Worm (Caenorhabditis elegans) whole organism, early embryonic: ENCODE data around the gene C47G2.3.

Experiments used
- B0310.2 ChIP-seq: sonication (generic microtip); optimal IDR thresholded peaks from 2 replicates; lab custom pipeline; 2016; ENCODE audit warnings: mild to moderate bottlenecking, missing genetic modification characterization, missing compliant biosample characterization
- F13C5.2 ChIP-seq: sonication (generic microtip); optimal IDR thresholded peaks from 2 replicates; lab custom pipeline; 2017; ENCODE audit warnings: mild to moderate bottlenecking, missing genetic modification characterization, inconsistent platforms, missing compliant biosample characterization
- aly-1 ChIP-seq: sonication (generic microtip); optimal IDR thresholded peaks from 2 replicates; lab custom pipeline; 2016; ENCODE audit warnings: missing genetic modification characterization, missing compliant biosample characterization
- ama-1 ChIP-seq: fragments of 150-350 bp; optimal IDR thresholded peaks from 2 replicates; lab custom pipeline; 2014
- ceh-13 ChIP-seq: fragments of 200-800 bp; sonication (Bioruptor generic); optimal IDR thresholded peaks from 2 replicates; lab custom pipeline; 2018; ENCODE audit warnings: mild to moderate bottlenecking, missing genetic modification characterization, missing compliant biosample characterization
- ceh-36 ChIP-seq: sonication (generic microtip); optimal IDR thresholded peaks from 2 replicates; lab custom pipeline; 2016; ENCODE audit warnings: missing genetic modification characterization, inconsistent platforms, missing compliant biosample characterization
- flt-1 ChIP-seq: fragments of 200-800 bp; sonication (Bioruptor generic); IDR thresholded peaks from 2 replicates; pipeline ENCODE4 v1.3.6; 2022; ENCODE audit warnings: missing genetic modification characterization, missing compliant biosample characterization
- hmbx-1 ChIP-seq: sonication (generic microtip); optimal IDR thresholded peaks from 2 replicates; lab custom pipeline; 2016; ENCODE audit warnings: mild to moderate bottlenecking, missing genetic modification characterization, missing compliant biosample characterization
- hmg-4 ChIP-seq: fragments of 200-800 bp; sonication (Bioruptor generic); optimal IDR thresholded peaks from 2 replicates; lab custom pipeline; 2018; ENCODE audit warnings: mild to moderate bottlenecking, missing genetic modification characterization, missing compliant biosample characterization
- hnd-1 ChIP-seq: sonication (generic microtip); optimal IDR thresholded peaks from 2 replicates; lab custom pipeline; 2016; ENCODE audit warnings: missing genetic modification characterization, missing compliant biosample characterization
- pes-1 ChIP-seq: fragments of 200-800 bp; sonication (Bioruptor generic); IDR thresholded peaks from 2 replicates; pipeline ENCODE4 v1.3.6; 2022; ENCODE audit warnings: missing genetic modification reagents, missing genetic modification characterization, missing compliant biosample characterization
- scrt-1 ChIP-seq: fragments of 200-800 bp; sonication (Bioruptor generic); IDR thresholded peaks from 2 replicates; pipeline ENCODE4 v1.3.6; 2022; ENCODE audit warnings: missing genetic modification characterization, missing compliant biosample characterization
- sea-1 ChIP-seq: fragments of 200-800 bp; sonication (Bioruptor generic); conservative IDR thresholded peaks from 2 replicates; pipeline ENCODE4 v1.3.6; 2022; ENCODE audit warnings: missing genetic modification characterization, missing compliant biosample characterization
- tbx-37 ChIP-seq: fragments of 200-800 bp; sonication (Bioruptor generic); conservative IDR thresholded peaks from 2 replicates; pipeline ENCODE4 v1.3.6; 2022; ENCODE audit warnings: missing genetic modification reagents, missing genetic modification characterization, missing compliant biosample characterization

Gene C47G2.3

ce11 chrII:11240214-11240613, 49.7 kb downstream of the C47G2.3 start:
- TF ChIP-seq tbx-37 (GFP tag; lab: Robert Waterston, UW) (no peak), hnd-1 (tag; lab: Kevin White, UChicago) (no peak), pes-1 (no peak), hmg-4 (GFP tag; lab: Kevin White, UChicago) (no peak), ama-1 (lab: Kevin White, UChicago) (no peak), ceh-13 (GFP tag; lab: Kevin White, UChicago) (no peak), hmbx-1 (tag; lab: Kevin White, UChicago) (no peak), aly-1 (tag; lab: Kevin White, UChicago) (no peak), B0310.2 (tag; lab: Kevin White, UChicago) (no peak), scrt-1 (no peak), F13C5.2 (tag; lab: Kevin White, UChicago) (no peak)

ce11 chrII:11238869-11239647, 50.9 kb downstream of the C47G2.3 start, which contains the start of the genes rpn-9 and T06D8.9:
rpn-9 (minus strand) TSS chrII:11238919.
T06D8.9 (plus strand) TSS chrII:11239597.
- TF ChIP-seq hmg-4 (GFP tag; lab: Kevin White, UChicago) (no peak), scrt-1 (no peak), F13C5.2 (tag; lab: Kevin White, UChicago) (no peak), aly-1 (tag; lab: Kevin White, UChicago) (no peak), flt-1 (GFP tag; lab: Robert Waterston, UW) (no peak), ceh-13 (GFP tag; lab: Kevin White, UChicago) (no peak), B0310.2 (tag; lab: Kevin White, UChicago) (no peak), sea-1 (GFP tag; lab: Robert Waterston, UW) (no peak), pes-1 (no peak), ceh-36 (tag; lab: Kevin White, UChicago) (no peak)
